Fruit fly (Drosophila melanogaster): ENCODE measurements around the gene CG42823.

CG42823 gene

dm6 chr3R:17422102-17422501 is 17.2 kb upstream of the CG42823 start, which contains the start of gene CG14332:
Gene CG14332, minus strand, starts transcription at chr3R:17422202.
- TF ChIP-seq CG11762 (GFP tag; optimal IDR thresholded peaks at IDR 0.05; ENCODE audit: insufficient read depth) (no peak), CG4318 (GFP tag; optimal IDR thresholded peaks at IDR 0.05) (no peak), Eip75B (GFP tag; optimal IDR thresholded peaks at IDR 0.05) (no peak), CG3032 (tag; optimal IDR thresholded peaks at IDR 0.05) (no peak), CG8319 (GFP tag; optimal IDR thresholded peaks at IDR 0.05) (no peak), CG8119 (GFP tag; IDR thresholded peaks at IDR 0.05) (no peak), esn (GFP tag; optimal IDR thresholded peaks at IDR 0.05) (no peak), dsx (GFP tag; optimal IDR thresholded peaks at IDR 0.05; ENCODE audit: poor library complexity, severe bottlenecking) (no peak), net (GFP tag; optimal IDR thresholded peaks at IDR 0.05) (no peak), Blimp-1 (GFP tag; optimal IDR thresholded peaks at IDR 0.05) (no peak), CG16779 (tag; optimal IDR thresholded peaks at IDR 0.05) (no peak), cyc (GFP tag; optimal IDR thresholded peaks at IDR 0.05) (no peak), eg (GFP tag; IDR thresholded peaks at IDR 0.05) (no peak), CG3919 (GFP tag; optimal IDR thresholded peaks at IDR 0.05) (no peak), CG10669 (GFP tag; optimal IDR thresholded peaks at IDR 0.05) (no peak), CG6792 (GFP tag; optimal IDR thresholded peaks at IDR 0.05) (no peak), CG11902 (GFP tag; optimal IDR thresholded peaks at IDR 0.05) (no peak), achi (GFP tag; optimal IDR thresholded peaks at IDR 0.05) (no peak)

- no peak for TF ChIP-seq vri (GFP tag; optimal IDR thresholded peaks at IDR 0.05)
- no peak for TF ChIP-seq Ets21C (GFP tag; optimal IDR thresholded peaks at IDR 0.05)
- TF ChIP-seq topi (GFP tag; optimal IDR thresholded peaks at IDR 0.05) = no peak
- TF ChIP-seq Lpt (GFP tag; optimal IDR thresholded peaks at IDR 0.05) = no peak
- no peak for TF ChIP-seq CG1621 (tag; optimal IDR thresholded peaks at IDR 0.05)
- no peak for TF ChIP-seq fd59A (GFP tag; optimal IDR thresholded peaks at IDR 0.05)
- TF ChIP-seq ss (GFP tag; optimal IDR thresholded peaks at IDR 0.05) = no peak
- TF ChIP-seq Met (GFP tag; optimal IDR thresholded peaks at IDR 0.05) = no peak
- TF ChIP-seq CG3032 (tag; optimal IDR thresholded peaks at IDR 0.05) = no peak
- no peak for TF ChIP-seq CG10631 (GFP tag; optimal IDR thresholded peaks at IDR 0.05)
- TF ChIP-seq CG8119 (GFP tag; IDR thresholded peaks at IDR 0.05) = no peak
- no peak for TF ChIP-seq CG8632 (GFP tag; optimal IDR thresholded peaks at IDR 0.05)
- no peak for TF ChIP-seq Blimp-1 (GFP tag; optimal IDR thresholded peaks at IDR 0.05)
- TF ChIP-seq svp (GFP tag) = no peak
- no peak for TF ChIP-seq OdsH (GFP tag; optimal IDR thresholded peaks at IDR 0.05)
- TF ChIP-seq CG11762 (GFP tag; optimal IDR thresholded peaks at IDR 0.05; ENCODE audit: insufficient read depth) = no peak
These were observed 15.4 kb upstream of the CG42823 start, which contains the start of gene CG42835 for dm6 chr3R:17420338-17420737. Gene CG42835, plus strand, starts transcription at chr3R:17420638.

- TF ChIP-seq dsx (GFP tag; optimal IDR thresholded peaks at IDR 0.05; ENCODE audit: poor library complexity, severe bottlenecking) = no peak
- TF ChIP-seq svp (GFP tag) = no peak
- TF ChIP-seq Smox (GFP tag; optimal IDR thresholded peaks at IDR 0.05) = no peak
- TF ChIP-seq Hr39 (GFP tag; optimal IDR thresholded peaks at IDR 0.05) = no peak
- no peak for TF ChIP-seq Met (GFP tag; optimal IDR thresholded peaks at IDR 0.05)
- TF ChIP-seq CG11902 (GFP tag; optimal IDR thresholded peaks at IDR 0.05) = no peak
- TF ChIP-seq CG32006 (GFP tag; optimal IDR thresholded peaks at IDR 0.05) = no peak
- no peak for TF ChIP-seq CG7368 (GFP tag; optimal IDR thresholded peaks at IDR 0.05)
- TF ChIP-seq salr (GFP tag; optimal IDR thresholded peaks at IDR 0.05) = no peak
- TF ChIP-seq CG34406 (GFP tag; optimal IDR thresholded peaks at IDR 0.05) = no peak
- TF ChIP-seq Eip93F (GFP tag; optimal IDR thresholded peaks at IDR 0.05) = no peak
- TF ChIP-seq CG8119 (GFP tag; IDR thresholded peaks at IDR 0.05) = no peak
- no peak for TF ChIP-seq eg (GFP tag; IDR thresholded peaks at IDR 0.05)
- TF ChIP-seq CG6808 (GFP tag; optimal IDR thresholded peaks at IDR 0.05) = no peak
- TF ChIP-seq Sox14 (GFP tag; optimal IDR thresholded peaks at IDR 0.05) = no peak
- no peak for TF ChIP-seq pdm3 (GFP tag; optimal IDR thresholded peaks at IDR 0.05)
- no peak for TF ChIP-seq Ets96B (tag; optimal IDR thresholded peaks at IDR 0.05)
- no peak for TF ChIP-seq CG15336 (GFP tag; IDR thresholded peaks at IDR 0.05)
- TF ChIP-seq esn (GFP tag; optimal IDR thresholded peaks at IDR 0.05) = no peak
These were observed 13.6 kb upstream of the CG42823 start, which contains the start of gene CG42834 for dm6 chr3R:17418459-17418858. Gene CG42834, plus strand, starts transcription at chr3R:17418759.

Data from whole organism, prepupa.